Fruit fly (Drosophila melanogaster) whole organism, wandering third instar larva: ENCODE results near the gene CG16782.

Source experiments
- Abd-B ChIP-seq: fragments of >200 bp; optimal IDR thresholded peaks from 2 replicates; lab custom pipeline; 2017; ENCODE audit warnings: missing biosample characterization, missing genetic modification characterization
- CG9705 ChIP-seq: fragments of 200-800 bp; sonication (Bioruptor generic); optimal IDR thresholded peaks from 2 replicates; lab custom pipeline; 2018; ENCODE audit warnings: missing biosample characterization, mild to moderate bottlenecking, missing genetic modification characterization
- CrebA ChIP-seq: fragments of 200-800 bp; sonication (Bioruptor generic); optimal IDR thresholded peaks from 2 replicates; lab custom pipeline; 2016; ENCODE audit warnings: missing biosample characterization, mild to moderate bottlenecking, missing genetic modification characterization, borderline replicate concordance
- Dfd ChIP-seq: fragments of >200 bp; optimal IDR thresholded peaks from 2 replicates; lab custom pipeline; 2017; ENCODE audit warnings: missing biosample characterization, missing genetic modification characterization
- Hnf4 ChIP-seq: fragments of 200-800 bp; sonication (Bioruptor generic); optimal IDR thresholded peaks from 2 replicates; lab custom pipeline; 2016; ENCODE audit warnings: missing biosample characterization, mild to moderate bottlenecking, missing genetic modification characterization
- Hr83 ChIP-seq: fragments of 200-300 bp; sonication (Bioruptor generic); optimal IDR thresholded peaks from 2 replicates; lab custom pipeline; 2016; ENCODE audit warnings: missing biosample characterization, mild to moderate bottlenecking, missing genetic modification characterization, moderate library complexity; ENCODE audit not compliant: poor library complexity, severe bottlenecking
- Jra ChIP-seq: sonication (Bioruptor generic); optimal IDR thresholded peaks from 2 replicates; lab custom pipeline; 2016; ENCODE audit warnings: missing biosample characterization, missing genetic modification characterization
- Mio ChIP-seq: sonication (Bioruptor generic); optimal IDR thresholded peaks from 2 replicates; lab custom pipeline; 2016; ENCODE audit warnings: missing biosample characterization, missing genetic modification characterization
- Myc ChIP-seq: fragments of >200 bp; optimal IDR thresholded peaks from 2 replicates; lab custom pipeline; 2017
- N ChIP-seq: fragments of >200 bp; optimal IDR thresholded peaks from 2 replicates; lab custom pipeline; 2018; ENCODE audit warnings: missing biosample characterization, missing external identifiers, missing genetic modification characterization
- OdsH ChIP-seq: fragments of 200-800 bp; sonication (Bioruptor generic); optimal IDR thresholded peaks from 2 replicates; lab custom pipeline; 2016; ENCODE audit warnings: missing biosample characterization, mild to moderate bottlenecking, missing genetic modification characterization
- Rel ChIP-seq, 2 experiments: fragments of 200-800 bp; sonication (Bioruptor generic) in 1 of 2; optimal IDR thresholded peaks; 2 replicates in 1 of 2; 3 replicates in 1 of 2; lab custom pipeline; 2016 to 2019; ENCODE audit warnings: mild to moderate bottlenecking in 2 of 2, missing biosample characterization in 2 of 2, missing genetic modification characterization in 2 of 2, moderate library complexity in 1 of 2
- Sp1 ChIP-seq: fragments of 200-800 bp; sonication (Bioruptor generic); optimal IDR thresholded peaks from 3 replicates; lab custom pipeline; 2019; ENCODE audit warnings: missing biosample characterization, mild to moderate bottlenecking, missing genetic modification characterization, moderate library complexity
- Vsx2 ChIP-seq: fragments of 200-300, 225-300 bp; sonication (Bioruptor generic); optimal IDR thresholded peaks from 2 replicates; lab custom pipeline; 2018; ENCODE audit warnings: missing biosample characterization, missing genetic modification characterization; ENCODE audit not compliant: partially characterized antibody
- br ChIP-seq: fragments of 200-800 bp; sonication (Bioruptor generic); optimal IDR thresholded peaks from 2 replicates; lab custom pipeline; 2016; ENCODE audit warnings: missing biosample characterization, missing genetic modification characterization
- dl ChIP-seq, 2 experiments: fragments of 175-275, 200-275 bp in 1 of 2; fragments of 200-275 bp in 1 of 2; sonication (Bioruptor generic); optimal IDR thresholded peaks; lab custom pipeline; 2018; ENCODE audit warnings: mild to moderate bottlenecking in 2 of 2, missing biosample characterization in 2 of 2, missing genetic modification characterization in 2 of 2, moderate library complexity in 2 of 2; ENCODE audit not compliant: partially characterized antibody in 2 of 2, insufficient read depth in 1 of 2
- dmrt93B ChIP-seq: fragments of 200-800 bp; sonication (Bioruptor generic); optimal IDR thresholded peaks from 2 replicates; lab custom pipeline; 2018; ENCODE audit warnings: missing biosample characterization, mild to moderate bottlenecking, missing genetic modification characterization
- ey ChIP-seq: fragments of 200-800 bp; sonication (Bioruptor generic); optimal IDR thresholded peaks from 2 replicates; lab custom pipeline; 2016; ENCODE audit warnings: missing biosample characterization, missing genetic modification characterization
- foxo ChIP-seq, 2 experiments: fragments of 200-800 bp; sonication (Bioruptor generic); optimal IDR thresholded peaks; 2 replicates in 1 of 2; 3 replicates in 1 of 2; lab custom pipeline; 2016 to 2017; ENCODE audit warnings: missing biosample characterization in 2 of 2, missing genetic modification characterization in 2 of 2
- fru ChIP-seq: fragments of 200-800 bp; sonication (Bioruptor generic); optimal IDR thresholded peaks from 3 replicates; lab custom pipeline; 2016; ENCODE audit warnings: missing biosample characterization, mild to moderate bottlenecking, missing genetic modification characterization
- h ChIP-seq: fragments of 200-800 bp; sonication (Bioruptor generic); optimal IDR thresholded peaks from 3 replicates; lab custom pipeline; 2016; ENCODE audit warnings: missing biosample characterization, mild to moderate bottlenecking, missing genetic modification characterization
- jim ChIP-seq: fragments of 175-275, 200-325 bp; sonication (Bioruptor generic); optimal IDR thresholded peaks from 2 replicates; lab custom pipeline; 2016; ENCODE audit warnings: missing biosample characterization, mild to moderate bottlenecking, missing genetic modification characterization
- lola ChIP-seq: fragments of >200 bp; optimal IDR thresholded peaks from 2 replicates; lab custom pipeline; 2017; ENCODE audit warnings: missing biosample characterization, missing genetic modification characterization
- pan ChIP-seq: fragments of >200 bp; optimal IDR thresholded peaks from 2 replicates; lab custom pipeline; 2017
- psq ChIP-seq: fragments of 200-800 bp; sonication (Bioruptor generic); optimal IDR thresholded peaks from 3 replicates; lab custom pipeline; 2017; ENCODE audit warnings: missing biosample characterization, mild to moderate bottlenecking, missing genetic modification characterization, moderate library complexity
- rgr ChIP-seq: fragments of 200-800 bp; sonication (Bioruptor generic); optimal IDR thresholded peaks from 3 replicates; lab custom pipeline; 2016; ENCODE audit warnings: missing biosample characterization, mild to moderate bottlenecking, missing genetic modification characterization
- sage ChIP-seq: fragments of 200-800 bp; sonication (Bioruptor generic); optimal IDR thresholded peaks from 2 replicates; lab custom pipeline; 2016; ENCODE audit warnings: missing biosample characterization, mild to moderate bottlenecking, missing genetic modification characterization
- sv ChIP-seq: fragments of 200-800 bp; sonication (Bioruptor generic); optimal IDR thresholded peaks from 3 replicates; lab custom pipeline; 2016; ENCODE audit warnings: missing biosample characterization, missing genetic modification characterization
- tai ChIP-seq: sonication (Bioruptor generic); optimal IDR thresholded peaks from 2 replicates; lab custom pipeline; 2016; ENCODE audit warnings: missing biosample characterization, missing genetic modification characterization
- usp ChIP-seq: fragments of >200 bp; optimal IDR thresholded peaks from 2 replicates; lab custom pipeline; 2017; ENCODE audit warnings: missing biosample characterization, missing genetic modification characterization
- woc ChIP-seq: sonication (Bioruptor generic); optimal IDR thresholded peaks from 2 replicates; lab custom pipeline; 2016; ENCODE audit warnings: missing biosample characterization, mild to moderate bottlenecking, missing genetic modification characterization

The CG16782 gene

dm6 chrX:3426803-3427613 is 33.0 kb downstream of the CG16782 start:
- no peak for TF ChIP-seq Rel (GFP tag; optimal IDR thresholded peaks at IDR 0.05; lab: Kevin White, UChicago)
- peak; percentile 21 for TF ChIP-seq Rel (tag; optimal IDR thresholded peaks at IDR 0.05; lab: Kevin White, UChicago)
- TF ChIP-seq h = no peak

dm6 chrX:3424963-3425362 is 35.1 kb downstream of the CG16782 start:
- TF ChIP-seq pan (lab: Kevin White, UChicago) = no peak
- peak; percentile 47 for TF ChIP-seq fru (GFP tag; lab: Kevin White, UChicago)
- peak; percentile 42 for TF ChIP-seq woc (GFP tag; lab: Kevin White, UChicago)
- peak in 1 of 2 experiments; percentile 55 for TF ChIP-seq foxo (GFP tag; optimal IDR thresholded peaks at IDR 0.05; lab: Kevin White, UChicago)
- peak; percentile 51 for TF ChIP-seq br
- peak; percentile 40 for TF ChIP-seq Hnf4 (GFP tag; lab: Kevin White, UChicago)
- TF ChIP-seq Sp1 (GFP tag; lab: Kevin White, UChicago) = peak; percentile 12
- no peak for TF ChIP-seq Myc (lab: Kevin White, UChicago)
- no peak for TF ChIP-seq Abd-B
- TF ChIP-seq Mio (GFP tag; lab: Kevin White, UChicago) = no peak
- peak; percentile 37 for TF ChIP-seq sv
- peak; percentile 60 for TF ChIP-seq rgr (GFP tag; lab: Kevin White, UChicago)
- no peak for TF ChIP-seq Dfd (GFP tag; lab: Kevin White, UChicago)
- TF ChIP-seq Jra (GFP tag; lab: Kevin White, UChicago) = no peak
- TF ChIP-seq ey = peak; percentile 48
- TF ChIP-seq OdsH (GFP tag; lab: Kevin White, UChicago) = peak; percentile 32
- TF ChIP-seq usp = no peak
- no peak for TF ChIP-seq N (GFP tag; lab: Kevin White, UChicago)
- TF ChIP-seq h = peak; percentile 65
- peak; percentile 33 for TF ChIP-seq psq (GFP tag; lab: Kevin White, UChicago)
- TF ChIP-seq lola (GFP tag; lab: Kevin White, UChicago) = no peak
- peak; percentile 14 for TF ChIP-seq sage

DNA sequence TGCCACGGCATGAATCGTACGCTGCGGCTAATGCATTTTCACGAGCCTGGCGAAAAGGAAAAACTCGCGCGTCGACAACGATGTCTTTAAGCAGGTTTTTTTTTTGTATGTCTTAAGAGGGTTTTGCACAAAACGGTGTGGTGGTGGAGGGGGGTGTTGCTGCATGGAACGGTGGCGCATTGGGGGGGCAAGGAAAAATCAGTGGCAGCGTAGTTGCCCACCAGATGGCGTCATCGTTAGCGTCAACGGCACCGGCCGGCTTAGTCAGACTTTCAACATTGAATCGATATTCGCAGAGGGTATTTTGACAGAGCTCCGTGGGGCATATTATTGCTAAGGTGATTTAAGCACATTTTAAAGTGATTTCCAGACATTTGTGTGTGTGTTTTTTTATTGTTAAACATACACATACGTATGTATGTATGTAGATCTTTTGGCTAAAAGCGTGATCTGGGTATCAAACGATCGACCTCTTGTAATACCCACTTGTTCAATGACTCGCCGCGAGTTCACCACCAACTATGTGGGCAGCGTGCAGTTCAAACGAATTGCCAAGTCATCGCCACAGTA is 36.8 kb downstream of the CG16782 start:
- TF ChIP-seq fru (GFP tag; lab: Kevin White, UChicago) = peak; percentile 7
- TF ChIP-seq CG9705 (GFP tag; lab: Kevin White, UChicago) = no peak
- TF ChIP-seq CrebA (GFP tag; lab: Kevin White, UChicago) = no peak
- no peak for TF ChIP-seq jim (GFP tag; lab: Kevin White, UChicago)
- no peak for TF ChIP-seq pan (lab: Kevin White, UChicago)
- TF ChIP-seq tai = no peak
- TF ChIP-seq dl (GFP tag; optimal IDR thresholded peaks at IDR 0.05; lab: Kevin White, UChicago; ENCODE audit: insufficient read depth in 1 of 2, partially characterized antibody in 2 of 2) = no peak
- TF ChIP-seq Rel (GFP tag; optimal IDR thresholded peaks at IDR 0.05; lab: Kevin White, UChicago) = no peak
- TF ChIP-seq Rel (tag; optimal IDR thresholded peaks at IDR 0.05; lab: Kevin White, UChicago) = no peak

DNA sequence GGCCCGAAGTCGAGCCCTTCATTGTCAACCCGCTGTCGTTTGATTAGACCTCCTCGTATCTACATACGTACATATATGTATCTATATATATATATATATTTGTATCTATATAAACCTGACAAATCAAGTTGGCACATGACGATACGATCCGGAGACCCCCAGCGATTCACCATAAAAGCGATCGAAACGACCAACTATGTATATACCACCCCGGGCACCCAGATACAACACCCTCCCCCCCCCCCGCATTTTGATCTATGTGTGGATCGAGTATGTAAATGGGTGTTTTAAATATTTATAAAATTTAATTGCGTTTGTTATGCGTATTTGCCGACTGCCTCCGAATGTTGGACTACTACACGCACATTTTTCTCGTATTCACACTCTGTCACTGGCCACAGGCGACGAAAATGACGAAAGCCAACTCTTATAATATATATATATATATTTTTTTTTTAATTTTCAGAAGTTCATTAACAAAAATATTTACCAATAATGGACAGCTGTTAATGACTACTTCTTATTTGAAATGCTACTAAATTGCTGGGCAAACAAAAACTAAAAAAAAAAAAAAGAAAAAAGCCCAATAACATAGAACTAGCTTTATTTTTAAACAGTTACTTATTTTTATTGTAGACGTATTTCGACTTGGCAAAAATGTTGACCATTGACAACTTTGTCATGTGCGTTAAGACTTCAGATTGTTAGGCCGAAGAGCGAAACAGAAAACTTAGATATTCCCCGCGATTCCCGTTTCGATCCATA is 45.9 kb downstream of the CG16782 start:
- TF ChIP-seq rgr (GFP tag; lab: Kevin White, UChicago) = peak; percentile 13
- peak; percentile 3 for TF ChIP-seq psq (GFP tag; lab: Kevin White, UChicago)
- TF ChIP-seq dmrt93B (GFP tag; lab: Kevin White, UChicago) = peak; percentile 2
- TF ChIP-seq fru (GFP tag; lab: Kevin White, UChicago) = peak; percentile 31
- TF ChIP-seq Vsx2 (GFP tag; lab: Kevin White, UChicago) = no peak
- TF ChIP-seq Hr83 (GFP tag; lab: Kevin White, UChicago) = no peak
- TF ChIP-seq sv = peak; percentile 28
- peak in 1 of 2 experiments; percentile 51 for TF ChIP-seq foxo (GFP tag; optimal IDR thresholded peaks at IDR 0.05; lab: Kevin White, UChicago)
- TF ChIP-seq, all 38 proteins: peak for 6
